Fruit fly (Drosophila melanogaster): ENCODE measurements around the gene Mat89Ba.

Gene Mat89Ba

dm6 chr3R:16228719-16229704, 43.2 kb downstream of the Mat89Ba start:
- peak; percentile 12 for TF ChIP-seq cad (GFP tag; optimal IDR thresholded peaks at IDR 0.05)
- TF ChIP-seq Blimp-1 (GFP tag; optimal IDR thresholded peaks at IDR 0.05) = no peak
- no peak for TF ChIP-seq Antp (GFP tag; optimal IDR thresholded peaks at IDR 0.05)
- TF ChIP-seq CG6683 (GFP tag; optimal IDR thresholded peaks at IDR 0.05) = no peak
- TF ChIP-seq ttk (GFP tag; IDR thresholded peaks at IDR 0.05) = no peak
- no peak for TF ChIP-seq D19A (tag; optimal IDR thresholded peaks at IDR 0.05)
- no peak for TF ChIP-seq Atf-2 (GFP tag; optimal IDR thresholded peaks at IDR 0.05)
- peak; percentile 62 for TF ChIP-seq CG17385 (GFP tag; optimal IDR thresholded peaks at IDR 0.05)
- TF ChIP-seq scrt (GFP tag; optimal IDR thresholded peaks at IDR 0.05) = peak; percentile 79
- peak; percentile 7 for TF ChIP-seq CG3163 (GFP tag; optimal IDR thresholded peaks at IDR 0.05)
- TF ChIP-seq kni (GFP tag; optimal IDR thresholded peaks at IDR 0.05) = peak; percentile 59
- TF ChIP-seq sug (tag; optimal IDR thresholded peaks at IDR 0.05) = peak; percentile 3
- peak; percentile 29 for TF ChIP-seq CG1832 (GFP tag; optimal IDR thresholded peaks at IDR 0.05)
- peak; percentile 16 for TF ChIP-seq run (tag; optimal IDR thresholded peaks at IDR 0.05)
- TF ChIP-seq CG10431 (GFP tag; optimal IDR thresholded peaks at IDR 0.05) = no peak
- TF ChIP-seq abd-A (tag; optimal IDR thresholded peaks at IDR 0.05) = peak; percentile 90
- TF ChIP-seq maf-S (GFP tag; optimal IDR thresholded peaks at IDR 0.05) = no peak
- peak; percentile 71 for TF ChIP-seq Hey (tag; optimal IDR thresholded peaks at IDR 0.05)
- peak; percentile 39 for TF ChIP-seq lbe (GFP tag; optimal IDR thresholded peaks at IDR 0.05)
- TF ChIP-seq Vsx1 (GFP tag; optimal IDR thresholded peaks at IDR 0.05) = peak; percentile 18
- TF ChIP-seq nerfin-1 (tag; optimal IDR thresholded peaks at IDR 0.05) = peak; percentile 54
- no peak for TF ChIP-seq CG17361 (GFP tag; IDR thresholded peaks at IDR 0.05)
- TF ChIP-seq TFAM (GFP tag; optimal IDR thresholded peaks at IDR 0.05) = no peak
- no peak for TF ChIP-seq Hr51 (GFP tag; optimal IDR thresholded peaks at IDR 0.05)
- no peak for TF ChIP-seq CG6654 (GFP tag; optimal IDR thresholded peaks at IDR 0.05)
- no peak for TF ChIP-seq CG31224 (GFP tag; IDR thresholded peaks at IDR 0.05)
- peak; percentile 20 for TF ChIP-seq Jarid2 (GFP tag; optimal IDR thresholded peaks at IDR 0.05)
- no peak for TF ChIP-seq crc (GFP tag; optimal IDR thresholded peaks at IDR 0.05)
- TF ChIP-seq CG12769 (tag; optimal IDR thresholded peaks at IDR 0.05) = peak; percentile 23
- no peak for TF ChIP-seq CG7271 (tag; optimal IDR thresholded peaks at IDR 0.05)
- no peak for TF ChIP-seq Trl (optimal IDR thresholded peaks at IDR 0.05)
- no peak for TF ChIP-seq Trl (GFP tag; optimal IDR thresholded peaks at IDR 0.05)
- no peak for TF ChIP-seq chn (GFP tag; optimal IDR thresholded peaks at IDR 0.05)
- no peak for TF ChIP-seq lmd (GFP tag; IDR thresholded peaks at IDR 0.05)
- TF ChIP-seq sqz (GFP tag; optimal IDR thresholded peaks at IDR 0.05) = peak; percentile 14
- TF ChIP-seq HLHmδ (GFP tag; optimal IDR thresholded peaks at IDR 0.05) = peak; percentile 36
- no peak for TF ChIP-seq CG3847 (GFP tag; IDR thresholded peaks at IDR 0.05)
- TF ChIP-seq CG11560 (tag; IDR thresholded peaks at IDR 0.05) = no peak
- peak; percentile 60 for TF ChIP-seq cg (GFP tag; optimal IDR thresholded peaks at IDR 0.05)
- TF ChIP-seq CG33557 (GFP tag; optimal IDR thresholded peaks at IDR 0.05) = no peak
- TF ChIP-seq CG12942 (GFP tag; optimal IDR thresholded peaks at IDR 0.05) = no peak
- peak; percentile 38 for TF ChIP-seq corto (GFP tag; optimal IDR thresholded peaks at IDR 0.05)
- TF ChIP-seq Mad (GFP tag; optimal IDR thresholded peaks at IDR 0.05) = no peak
- no peak for TF ChIP-seq BtbVII (GFP tag; optimal IDR thresholded peaks at IDR 0.05)
- peak; percentile 53 for TF ChIP-seq gro (GFP tag; optimal IDR thresholded peaks at IDR 0.05)
- TF ChIP-seq CG3995 (GFP tag; optimal IDR thresholded peaks at IDR 0.05) = no peak
- peak in 1 of 2 experiments; percentile 28 for TF ChIP-seq Hr78 (GFP tag; optimal IDR thresholded peaks at IDR 0.05)
- TF ChIP-seq cwo (GFP tag; optimal IDR thresholded peaks at IDR 0.05) = peak; percentile 99
